Worm (Caenorhabditis elegans) whole organism, L4 larva: ENCODE measurements around the gene grsp-3.
A peak's percentile ranks its signal among the peaks of the same experiment; 100 is the strongest.

Experiments used
- F10B5.3 ChIP-seq: sonication (generic microtip); optimal IDR thresholded peaks from 2 replicates; lab custom pipeline; 2016; ENCODE audit warnings: mild to moderate bottlenecking, missing genetic modification characterization, missing compliant biosample characterization
- F26F4.8 ChIP-seq: fragments of 200-800 bp; sonication (Bioruptor generic); conservative IDR thresholded peaks from 2 replicates; pipeline ENCODE4 v1.3.6; 2022; ENCODE audit warnings: missing genetic modification characterization, missing compliant biosample characterization
- F37D6.2 ChIP-seq: sonication (generic microtip); optimal IDR thresholded peaks from 2 replicates; lab custom pipeline; 2016; ENCODE audit warnings: mild to moderate bottlenecking, missing genetic modification characterization, missing compliant biosample characterization
- F44E2.7 ChIP-seq: fragments of 200-800 bp; sonication (Bioruptor generic); IDR thresholded peaks from 2 replicates; pipeline ENCODE4 v2.1.2; 2022; ENCODE audit warnings: missing genetic modification characterization, missing compliant biosample characterization
- F49E8.2 ChIP-seq: sonication (generic microtip); optimal IDR thresholded peaks from 2 replicates; lab custom pipeline; 2016; ENCODE audit warnings: missing compliant biosample characterization, mild to moderate bottlenecking, missing genetic modification characterization, borderline replicate concordance
- ZK337.2 ChIP-seq: fragments of 200-800 bp; sonication (Bioruptor generic); IDR thresholded peaks from 2 replicates; pipeline ENCODE4 v1.3.6; 2022; ENCODE audit warnings: missing genetic modification reagents, missing genetic modification characterization, missing compliant biosample characterization
- ZK546.5 ChIP-seq, 2 experiments: sonication (generic microtip); optimal IDR thresholded peaks; 2 replicates each; lab custom pipeline; 2017; ENCODE audit warnings: missing biosample characterization in 2 of 2, missing genetic modification characterization in 2 of 2
- arid-1 ChIP-seq: fragments of 200-800 bp; sonication (Bioruptor generic); conservative IDR thresholded peaks from 2 replicates; pipeline ENCODE4 v1.3.6; 2022; ENCODE audit warnings: missing genetic modification reagents, missing genetic modification characterization, missing compliant biosample characterization
- attf-4 ChIP-seq: sonication (generic microtip); optimal IDR thresholded peaks from 3 replicates; lab custom pipeline; 2017; ENCODE audit warnings: missing biosample characterization, missing genetic modification characterization
- ceh-28 ChIP-seq: fragments of 150-350 bp; optimal IDR thresholded peaks from 2 replicates; lab custom pipeline; 2014; ENCODE audit warnings: missing biosample characterization, missing genetic modification reagents, missing genetic modification characterization
- ceh-44 ChIP-seq: fragments of 200-800 bp; sonication (Bioruptor generic); IDR thresholded peaks from 2 replicates; pipeline ENCODE4 v1.3.6; 2022; ENCODE audit warnings: missing genetic modification reagents, missing genetic modification characterization, missing compliant biosample characterization
- ceh-62 ChIP-seq: sonication (generic microtip); optimal IDR thresholded peaks from 2 replicates; lab custom pipeline; 2017; ENCODE audit warnings: missing biosample characterization, missing genetic modification characterization
- ceh-82 ChIP-seq: sonication (generic microtip); optimal IDR thresholded peaks from 2 replicates; lab custom pipeline; 2017; ENCODE audit warnings: missing biosample characterization, missing genetic modification characterization
- ces-1 ChIP-seq: fragments of 150-350 bp; sonication (generic microtip); optimal IDR thresholded peaks from 4 replicates; lab custom pipeline; 2014; ENCODE audit warnings: missing biosample characterization, missing genetic modification reagents, missing genetic modification characterization
- daf-16 ChIP-seq, 3 experiments: sonication (generic microtip); optimal IDR thresholded peaks; 2 replicates each; lab custom pipeline; 2016 to 2017; ENCODE audit warnings: missing genetic modification characterization in 3 of 3, missing genetic modification reagents in 3 of 3, mild to moderate bottlenecking in 2 of 3, missing compliant biosample characterization in 2 of 3, missing biosample characterization in 1 of 3, moderate library complexity in 1 of 3
- dmd-8 ChIP-seq: fragments of 200-800 bp; sonication (Bioruptor generic); IDR thresholded peaks from 2 replicates; pipeline ENCODE4 v1.3.6; 2022; ENCODE audit warnings: missing genetic modification characterization, missing compliant biosample characterization
- dmd-9 ChIP-seq: fragments of 200-800 bp; sonication (Bioruptor generic); IDR thresholded peaks from 2 replicates; pipeline ENCODE4 v1.3.6; 2022; ENCODE audit warnings: missing genetic modification reagents, missing genetic modification characterization, missing compliant biosample characterization
- egl-27 ChIP-seq: sonication (generic microtip); optimal IDR thresholded peaks from 3 replicates; lab custom pipeline; 2017; ENCODE audit warnings: missing biosample characterization, missing genetic modification reagents, missing genetic modification characterization
- gei-8 ChIP-seq: fragments of 200-800 bp; sonication (Bioruptor generic); optimal IDR thresholded peaks from 2 replicates; lab custom pipeline; 2018; ENCODE audit warnings: mild to moderate bottlenecking, missing genetic modification characterization, missing compliant biosample characterization
- hlh-11 ChIP-seq: fragments of 200-800 bp; sonication (Bioruptor generic); optimal IDR thresholded peaks from 2 replicates; lab custom pipeline; 2018; ENCODE audit warnings: mild to moderate bottlenecking, missing genetic modification characterization, missing compliant biosample characterization
- jun-1 ChIP-seq: fragments of 150-350 bp; optimal IDR thresholded peaks from 2 replicates; lab custom pipeline; 2014; ENCODE audit warnings: missing biosample characterization, missing genetic modification reagents, missing genetic modification characterization
- lin-15B ChIP-seq: fragments of 150-350 bp; sonication (generic microtip); optimal IDR thresholded peaks from 3 replicates; lab custom pipeline; 2014; ENCODE audit warnings: missing biosample characterization, missing genetic modification characterization
- lin-38 ChIP-seq: fragments of 200-800 bp; sonication (Bioruptor generic); IDR thresholded peaks from 2 replicates; pipeline ENCODE4 v1.3.6; 2022; ENCODE audit warnings: missing genetic modification reagents, missing genetic modification characterization, missing compliant biosample characterization
- lsy-2 ChIP-seq, 2 experiments: fragments of 150-350 bp in 1 of 2; sonication (generic microtip) in 1 of 2; optimal IDR thresholded peaks; 2 replicates each; lab custom pipeline; 2014 to 2017; ENCODE audit warnings: missing biosample characterization in 2 of 2, missing genetic modification characterization in 2 of 2
- madf-5 ChIP-seq, 2 experiments: fragments of 200-800 bp; sonication (Bioruptor generic); IDR thresholded peaks; 2 replicates each; pipeline ENCODE4 v1.3.6; 2022; ENCODE audit warnings: missing compliant biosample characterization in 2 of 2, missing genetic modification characterization in 2 of 2
- madf-9 ChIP-seq: fragments of 200-800 bp; sonication (Bioruptor generic); conservative IDR thresholded peaks from 2 replicates; pipeline ENCODE4 v1.3.6; 2022; ENCODE audit warnings: missing genetic modification reagents, missing genetic modification characterization, missing compliant biosample characterization
- mdl-1 ChIP-seq, 2 experiments: fragments of 150-350 bp in 1 of 2; sonication (generic microtip) in 1 of 2; optimal IDR thresholded peaks; 2 replicates each; lab custom pipeline; 2014 to 2017; ENCODE audit warnings: missing biosample characterization in 2 of 2, missing genetic modification characterization in 2 of 2
- mdt-29 ChIP-seq: fragments of 200-800 bp; sonication (Bioruptor generic); IDR thresholded peaks from 2 replicates; pipeline ENCODE4 v1.3.6; 2022; ENCODE audit warnings: missing genetic modification reagents, missing genetic modification characterization, missing compliant biosample characterization
- mes-2 ChIP-seq: sonication (generic microtip); optimal IDR thresholded peaks from 2 replicates; lab custom pipeline; 2016; ENCODE audit warnings: missing genotype, mild to moderate bottlenecking, missing genetic modification characterization, missing compliant biosample characterization; ENCODE audit not compliant: poor library complexity, severe bottlenecking
- mxl-2 ChIP-seq: fragments of 200-800 bp; sonication (Bioruptor generic); conservative IDR thresholded peaks from 2 replicates; pipeline ENCODE4 v1.3.6; 2022; ENCODE audit warnings: missing genetic modification reagents, missing genetic modification characterization, missing compliant biosample characterization
- mxl-3 ChIP-seq: fragments of 200-800 bp; sonication (Bioruptor generic); optimal IDR thresholded peaks from 2 replicates; lab custom pipeline; 2018; ENCODE audit warnings: mild to moderate bottlenecking, missing genetic modification characterization, missing compliant biosample characterization
- nhr-25 ChIP-seq: sonication (generic microtip); optimal IDR thresholded peaks from 2 replicates; lab custom pipeline; 2017; ENCODE audit warnings: missing genetic modification characterization, mild to moderate bottlenecking, missing compliant biosample characterization, antibody characterized with exemption, moderate library complexity, borderline replicate concordance; ENCODE audit not compliant: insufficient read depth
- nhr-28 ChIP-seq: fragments of 150-350 bp; optimal IDR thresholded peaks from 2 replicates; lab custom pipeline; 2014; ENCODE audit warnings: missing biosample characterization, missing genetic modification characterization
- nhr-41 ChIP-seq: fragments of 200-800 bp; sonication (Bioruptor generic); IDR thresholded peaks from 2 replicates; pipeline ENCODE4 v1.3.6; 2022; ENCODE audit warnings: missing genetic modification reagents, missing genetic modification characterization, missing compliant biosample characterization
- nhr-48 ChIP-seq: sonication (generic microtip); optimal IDR thresholded peaks from 2 replicates; lab custom pipeline; 2016; ENCODE audit warnings: mild to moderate bottlenecking, missing genetic modification characterization, missing compliant biosample characterization
- nhr-6 ChIP-seq: fragments of 150-350 bp; optimal IDR thresholded peaks from 2 replicates; lab custom pipeline; 2014; ENCODE audit warnings: missing biosample characterization, missing genetic modification characterization
- php-3 ChIP-seq: fragments of 200-800 bp; sonication (Bioruptor generic); IDR thresholded peaks from 2 replicates; pipeline ENCODE4 v1.3.6; 2022; ENCODE audit warnings: missing genetic modification reagents, missing genetic modification characterization, missing compliant biosample characterization
- pqm-1 ChIP-seq: sonication (generic microtip); optimal IDR thresholded peaks from 2 replicates; lab custom pipeline; 2017; ENCODE audit warnings: missing biosample characterization, missing genetic modification characterization
- sdz-12 ChIP-seq: fragments of 200-800 bp; sonication (Bioruptor generic); optimal IDR thresholded peaks from 2 replicates; lab custom pipeline; 2018; ENCODE audit warnings: mild to moderate bottlenecking, missing genetic modification characterization, missing compliant biosample characterization
- set-16 ChIP-seq: fragments of 200-800 bp; sonication (Bioruptor generic); IDR thresholded peaks from 2 replicates; pipeline ENCODE4 v1.3.6; 2022; ENCODE audit warnings: missing genetic modification reagents, missing genetic modification characterization, missing compliant biosample characterization
- snpc-4 ChIP-seq: fragments of 150-350 bp; optimal IDR thresholded peaks from 2 replicates; lab custom pipeline; 2014; ENCODE audit warnings: missing biosample characterization, missing genetic modification characterization
- spr-1 ChIP-seq: sonication (generic microtip); optimal IDR thresholded peaks from 2 replicates; lab custom pipeline; 2016; ENCODE audit warnings: mild to moderate bottlenecking, missing genetic modification characterization, missing compliant biosample characterization
- unc-130 ChIP-seq: sonication (generic microtip); optimal IDR thresholded peaks from 2 replicates; lab custom pipeline; 2016; ENCODE audit warnings: missing genetic modification reagents, missing genetic modification characterization, missing compliant biosample characterization
- unc-39 ChIP-seq: sonication (generic microtip); optimal IDR thresholded peaks from 2 replicates; lab custom pipeline; 2017; ENCODE audit warnings: missing biosample characterization, missing genetic modification characterization
- unc-62 ChIP-seq, 3 experiments: fragments of 150-350 bp in 1 of 3; sonication (generic microtip); optimal IDR thresholded peaks in 2 of 3; peaks in 1 of 3; 1 replicate in 1 of 3; 2 replicates in 2 of 3; lab custom pipeline; 2014 to 2017; ENCODE audit warnings: missing biosample characterization in 3 of 3, missing genetic modification characterization in 3 of 3, missing genetic modification reagents in 3 of 3, missing genotype in 1 of 3
- zag-1 ChIP-seq: fragments of 150-350 bp; optimal IDR thresholded peaks from 2 replicates; lab custom pipeline; 2014; ENCODE audit warnings: missing biosample characterization, missing genetic modification characterization
- zfp-2 ChIP-seq: sonication (generic microtip); optimal IDR thresholded peaks from 2 replicates; lab custom pipeline; 2016; ENCODE audit warnings: mild to moderate bottlenecking, missing genetic modification characterization, missing compliant biosample characterization
- zfp-3 ChIP-seq: fragments of 200-800 bp; sonication (Bioruptor generic); conservative IDR thresholded peaks from 2 replicates; pipeline ENCODE4 v1.3.6; 2022; ENCODE audit warnings: missing genetic modification reagents, missing genetic modification characterization, missing compliant biosample characterization
- zip-11 ChIP-seq: fragments of 200-800 bp; sonication (Bioruptor generic); IDR thresholded peaks from 2 replicates; pipeline ENCODE4 v1.3.6; 2022; ENCODE audit warnings: missing genetic modification characterization, missing compliant biosample characterization
- ztf-11 ChIP-seq: fragments of 150-350 bp; optimal IDR thresholded peaks from 2 replicates; lab custom pipeline; 2014; ENCODE audit warnings: missing biosample characterization, missing genetic modification characterization
- ztf-7 ChIP-seq: fragments of 150-350 bp; optimal IDR thresholded peaks from 2 replicates; lab custom pipeline; 2014; ENCODE audit warnings: missing biosample characterization, missing genetic modification characterization

Gene grsp-3

ce11 chrIV:7099377-7099776 is 32.4 kb downstream of the grsp-3 start (continued):
- TF ChIP-seq ceh-28 = no peak
- TF ChIP-seq mes-2 = peak; percentile 55
- TF ChIP-seq mdl-1 (tag; optimal IDR thresholded peaks at IDR 0.05; lab: Kevin White, UChicago) = no peak
- no peak for TF ChIP-seq nhr-48 (tag; lab: Kevin White, UChicago)
- TF ChIP-seq spr-1 (tag; lab: Kevin White, UChicago) = no peak
- TF ChIP-seq madf-9 (GFP tag; lab: Robert Waterston, UW) = no peak
- TF ChIP-seq lsy-2 (tag; optimal IDR thresholded peaks at IDR 0.05; lab: Kevin White, UChicago) = peak in 1 of 2 experiments; percentile 34
- no peak for TF ChIP-seq F49E8.2
- TF ChIP-seq mxl-3 (GFP tag; lab: Kevin White, UChicago) = no peak
- TF ChIP-seq snpc-4 (tag; lab: Kevin White, UChicago) = no peak
- no peak for TF ChIP-seq set-16
- no peak for TF ChIP-seq mdt-29
- no peak for TF ChIP-seq zip-11 (GFP tag; lab: Robert Waterston, UW)
- TF ChIP-seq mxl-2 (GFP tag; lab: Robert Waterston, UW) = no peak
- no peak for TF ChIP-seq F44E2.7
- TF ChIP-seq ztf-7 (tag; lab: Kevin White, UChicago) = no peak
- no peak for TF ChIP-seq egl-27 (tag; lab: Kevin White, UChicago)
- no peak for TF ChIP-seq ceh-62
- no peak for TF ChIP-seq ztf-11
- TF ChIP-seq madf-5 (GFP tag; IDR thresholded peaks at IDR 0.05; lab: Robert Waterston, UW) = no peak
- TF ChIP-seq lin-15B = no peak
- TF ChIP-seq php-3 (GFP tag; lab: Robert Waterston, UW) = no peak
- TF ChIP-seq hlh-11 (tag; lab: Kevin White, UChicago) = peak; percentile 73
- TF ChIP-seq dmd-9 = no peak
- TF ChIP-seq lin-38 = no peak
- no peak for TF ChIP-seq dmd-8 (GFP tag; lab: Robert Waterston, UW)
- no peak for TF ChIP-seq unc-130 (GFP tag; lab: Kevin White, UChicago)
- no peak for TF ChIP-seq ceh-82 (tag; lab: Kevin White, UChicago)
- TF ChIP-seq unc-62 (GFP tag; optimal IDR thresholded peaks at IDR 0.05 in 1 of 2; lab: Kevin White, UChicago) = peak in 1 of 2 experiments; percentile 38
- no peak for TF ChIP-seq unc-62 (tag; optimal IDR thresholded peaks at IDR 0.05; lab: Kevin White, UChicago)
- TF ChIP-seq ces-1 (GFP tag; lab: Kevin White, UChicago) = no peak
- TF ChIP-seq jun-1 = no peak
- TF ChIP-seq F10B5.3 (tag; lab: Kevin White, UChicago) = no peak
- TF ChIP-seq zfp-3 = no peak
- TF ChIP-seq F26F4.8 (GFP tag; lab: Robert Waterston, UW) = no peak
- TF ChIP-seq sdz-12 = no peak
- TF ChIP-seq pqm-1 = no peak
- no peak for TF ChIP-seq gei-8 (GFP tag; lab: Kevin White, UChicago)
- no peak for TF ChIP-seq nhr-41
- no peak for TF ChIP-seq ceh-44 (GFP tag; lab: Robert Waterston, UW)
- TF ChIP-seq attf-4 (tag; lab: Kevin White, UChicago) = no peak
- no peak for TF ChIP-seq zfp-2 (tag; lab: Kevin White, UChicago)
- TF ChIP-seq ZK337.2 (GFP tag; lab: Robert Waterston, UW) = no peak
- peak; percentile 8 for TF ChIP-seq nhr-28 (tag; lab: Kevin White, UChicago)
- no peak for TF ChIP-seq arid-1 (GFP tag; lab: Robert Waterston, UW)
- TF ChIP-seq unc-39 = no peak
- no peak for TF ChIP-seq zag-1 (tag; lab: Kevin White, UChicago)
- no peak for TF ChIP-seq nhr-25 (tag; lab: Kevin White, UChicago)
- no peak for TF ChIP-seq nhr-6 (tag; lab: Kevin White, UChicago)
- TF ChIP-seq F37D6.2 (tag; lab: Kevin White, UChicago) = no peak
- peak in 1 of 2 experiments; percentile 90 for TF ChIP-seq daf-16 (GFP tag; optimal IDR thresholded peaks at IDR 0.05; lab: Kevin White, UChicago)
- TF ChIP-seq daf-16 (tag; optimal IDR thresholded peaks at IDR 0.05; lab: Kevin White, UChicago) = peak; percentile 58
- TF ChIP-seq ZK546.5 (tag; optimal IDR thresholded peaks at IDR 0.05; lab: Kevin White, UChicago) = no peak
